Worm (Caenorhabditis elegans): ENCODE measurements around the gene AH9.3.

The AH9.3 gene

ce11 chrX:2242568-2243185 lies 18.2 kb downstream of the AH9.3 start, which contains the start of gene rpl-11.2 (continued):
- peak; percentile 6 for TF ChIP-seq B0261.1 (tag; optimal IDR thresholded peaks at IDR 0.05)
- peak; percentile 66 for TF ChIP-seq F22D6.2 (tag; optimal IDR thresholded peaks at IDR 0.05)
- TF ChIP-seq xnd-1 (tag; optimal IDR thresholded peaks at IDR 0.05) = no peak
- peak; percentile 96 for TF ChIP-seq lin-40 (tag; optimal IDR thresholded peaks at IDR 0.05)
- TF ChIP-seq efl-1 (GFP tag; optimal IDR thresholded peaks at IDR 0.05) = peak; percentile 9
- TF ChIP-seq ztf-18 (tag; optimal IDR thresholded peaks at IDR 0.05) = peak; percentile 45
- TF ChIP-seq die-1 (tag; optimal IDR thresholded peaks at IDR 0.05) = peak; percentile 5
- TF ChIP-seq ceh-100 (GFP tag; IDR thresholded peaks at IDR 0.05) = 0 out of 2 replicates have a peak, but pooled peaks have one; percentile 46
- peak; percentile 89 for TF ChIP-seq ZK185.1 (tag; optimal IDR thresholded peaks at IDR 0.05; ENCODE audit: poor library complexity, severe bottlenecking)
- TF ChIP-seq let-607 (tag; optimal IDR thresholded peaks at IDR 0.05) = peak in 1 of 2 experiments; percentile 73
- TF ChIP-seq ama-1 (optimal IDR thresholded peaks at IDR 0.05) = no peak
- TF ChIP-seq ama-1 (GFP tag; optimal IDR thresholded peaks at IDR 0.05) = no peak
- 0 out of 2 replicates have a peak, but pooled peaks have one; percentile 72 for TF ChIP-seq madf-3 (GFP tag; IDR thresholded peaks at IDR 0.05)
- peak; percentile 80 for TF ChIP-seq rcor-1 (GFP tag; IDR thresholded peaks at IDR 0.05)
- peak; percentile 92 for TF ChIP-seq K12H6.12 (tag; optimal IDR thresholded peaks at IDR 0.05)
- 0 out of 2 replicates have a peak, but pooled peaks have one; percentile 52 for TF ChIP-seq ztf-6 (GFP tag; IDR thresholded peaks at IDR 0.05)
- TF ChIP-seq T07F8.4 (tag; optimal IDR thresholded peaks at IDR 0.05) = no peak
- no peak for TF ChIP-seq F39B2.1 (GFP tag; IDR thresholded peaks at IDR 0.05)
- peak; percentile 21 for TF ChIP-seq F10E7.11 (tag; optimal IDR thresholded peaks at IDR 0.05)
- peak; percentile 85 for TF ChIP-seq C06A6.2 (GFP tag; conservative IDR thresholded peaks at IDR 0.05)
- peak in 1 of 3 experiments; percentile 88 for TF ChIP-seq lin-35 (GFP tag; optimal IDR thresholded peaks at IDR 0.05)
- TF ChIP-seq K11D2.4 (GFP tag; IDR thresholded peaks at IDR 0.05) = peak; percentile 89
- TF ChIP-seq dpl-1 (GFP tag; optimal IDR thresholded peaks at IDR 0.05) = no peak
- TF ChIP-seq nhr-90 (tag; optimal IDR thresholded peaks at IDR 0.05) = peak; percentile 24
- no peak for TF ChIP-seq nfya-1 (tag; optimal IDR thresholded peaks at IDR 0.05; ENCODE audit: borderline replicate concordance, insufficient read depth)
- peak; percentile 84 for TF ChIP-seq F23B12.7 (tag; optimal IDR thresholded peaks at IDR 0.05; ENCODE audit: insufficient read depth)
- no peak for TF ChIP-seq ceh-79 (tag; optimal IDR thresholded peaks at IDR 0.05)
- no peak for TF ChIP-seq snpc-1.3 (tag; optimal IDR thresholded peaks at IDR 0.05; ENCODE audit: insufficient read depth)
- peak; percentile 32 for TF ChIP-seq lsl-1 (GFP tag; optimal IDR thresholded peaks at IDR 0.05)
- TF ChIP-seq ets-4 (GFP tag; optimal IDR thresholded peaks at IDR 0.05) = peak; percentile 52
- TF ChIP-seq T26A5.8 (tag; optimal IDR thresholded peaks at IDR 0.05) = no peak

- TF ChIP-seq F57A8.1 (GFP tag; optimal IDR thresholded peaks at IDR 0.05) (no peak), snpc-4 (GFP tag; optimal IDR thresholded peaks at IDR 0.05) (no peak), snpc-4 (tag; optimal IDR thresholded peaks at IDR 0.05) (peak in 1 of 4 experiments; percentile 11), lsl-1 (GFP tag; optimal IDR thresholded peaks at IDR 0.05) (no peak), lin-26 (GFP tag; IDR thresholded peaks at IDR 0.05) (no peak), nhr-90 (tag; optimal IDR thresholded peaks at IDR 0.05) (no peak)
Measured at ce11 chrX:2241147-2241798, 19.6 kb downstream of the AH9.3 start.

Measured in whole organism, young adult.